Fruit fly (Drosophila melanogaster): ENCODE data around the gene Gtpx.
A peak's percentile ranks its signal among the peaks of the same experiment; 100 is the strongest.

Gtpx gene

dm6 chr3L:3304740-3305139 is 21.3 kb upstream of the Gtpx start:
- TF ChIP-seq D1 (tag; optimal IDR thresholded peaks at IDR 0.05) (no peak), EcR (GFP tag; optimal IDR thresholded peaks at IDR 0.05) (peak; percentile 85), fd96Ca (GFP tag; IDR thresholded peaks at IDR 0.05) (no peak), CG32121 (GFP tag; IDR thresholded peaks at IDR 0.05) (no peak), CG9948 (tag; optimal IDR thresholded peaks at IDR 0.05) (no peak), CG13204 (GFP tag; optimal IDR thresholded peaks at IDR 0.05) (no peak), CG15710 (tag; optimal IDR thresholded peaks at IDR 0.05) (no peak), Ets98B (GFP tag; IDR thresholded peaks at IDR 0.05) (no peak)

- TF ChIP-seq CG10348 (GFP tag; IDR thresholded peaks at IDR 0.05) (no peak), CG13204 (GFP tag; optimal IDR thresholded peaks at IDR 0.05) (no peak), CG14655 (GFP tag; optimal IDR thresholded peaks at IDR 0.05) (no peak), CG17806 (tag; optimal IDR thresholded peaks at IDR 0.05) (no peak), gl (tag; optimal IDR thresholded peaks at IDR 0.05) (no peak), Pif1A (GFP tag; optimal IDR thresholded peaks at IDR 0.05) (no peak), Snoo (tag; optimal IDR thresholded peaks at IDR 0.05) (no peak), CG4496 (GFP tag; IDR thresholded peaks at IDR 0.05) (no peak), CG34367 (tag; optimal IDR thresholded peaks at IDR 0.05) (no peak), Ets98B (GFP tag; IDR thresholded peaks at IDR 0.05) (no peak), CG12605 (GFP tag; IDR thresholded peaks at IDR 0.05) (no peak), CG32121 (GFP tag; IDR thresholded peaks at IDR 0.05) (no peak), CG15710 (tag; optimal IDR thresholded peaks at IDR 0.05) (no peak), CG9948 (tag; optimal IDR thresholded peaks at IDR 0.05) (no peak), Pif1B (GFP tag; optimal IDR thresholded peaks at IDR 0.05) (no peak), rn (GFP tag; IDR thresholded peaks at IDR 0.05) (no peak), CG8159 (tag; optimal IDR thresholded peaks at IDR 0.05) (no peak), EcR (GFP tag; optimal IDR thresholded peaks at IDR 0.05) (no peak), fd96Ca (GFP tag; IDR thresholded peaks at IDR 0.05) (no peak)
Measured at dm6 chr3L:3305430-3305829, 20.6 kb upstream of the Gtpx start.

dm6 chr3L:3306515-3306914 is 19.6 kb upstream of the Gtpx start:
- TF ChIP-seq Pif1A (GFP tag; optimal IDR thresholded peaks at IDR 0.05): no peak
- no peak for TF ChIP-seq CG10348 (GFP tag; IDR thresholded peaks at IDR 0.05)
- no peak for TF ChIP-seq CG14655 (GFP tag; optimal IDR thresholded peaks at IDR 0.05)
- TF ChIP-seq Ets98B (GFP tag; IDR thresholded peaks at IDR 0.05): no peak
- no peak for TF ChIP-seq CG8301 (tag; optimal IDR thresholded peaks at IDR 0.05)
- no peak for TF ChIP-seq EcR (GFP tag; optimal IDR thresholded peaks at IDR 0.05)
- no peak for TF ChIP-seq CG13204 (GFP tag; optimal IDR thresholded peaks at IDR 0.05)
- no peak for TF ChIP-seq gl (tag; optimal IDR thresholded peaks at IDR 0.05)

- 0 out of 3 replicates have a peak, but pooled peaks have one; percentile 28 for TF ChIP-seq CG4496 (GFP tag; IDR thresholded peaks at IDR 0.05)
- no peak for TF ChIP-seq CG9948 (tag; optimal IDR thresholded peaks at IDR 0.05)
Measured at dm6 chr3L:3307593-3307992, 18.5 kb upstream of the Gtpx start.

- TF ChIP-seq Snoo (tag; optimal IDR thresholded peaks at IDR 0.05) (no peak), gl (tag; optimal IDR thresholded peaks at IDR 0.05) (no peak), CG34367 (tag; optimal IDR thresholded peaks at IDR 0.05) (no peak)
Measured at dm6 chr3L:3308676-3309613, 17.1 kb upstream of the Gtpx start.

- TF ChIP-seq CG4496 (GFP tag; IDR thresholded peaks at IDR 0.05) (no peak), Snoo (tag; optimal IDR thresholded peaks at IDR 0.05) (no peak), Pif1A (GFP tag; optimal IDR thresholded peaks at IDR 0.05) (no peak), Pif1B (GFP tag; optimal IDR thresholded peaks at IDR 0.05) (no peak), CG8159 (tag; optimal IDR thresholded peaks at IDR 0.05) (no peak), rn (GFP tag; IDR thresholded peaks at IDR 0.05) (no peak), fd96Ca (GFP tag; IDR thresholded peaks at IDR 0.05) (no peak), gl (tag; optimal IDR thresholded peaks at IDR 0.05) (no peak), CG14655 (GFP tag; optimal IDR thresholded peaks at IDR 0.05) (no peak), EcR (GFP tag; optimal IDR thresholded peaks at IDR 0.05) (no peak)
Measured at dm6 chr3L:3314049-3314448, 12.0 kb upstream of the Gtpx start, which contains the start of gene Drsl2. Gene Drsl2 (plus strand): TSS chr3L:3314349.

dm6 chr3L:3314696-3315095 is 11.4 kb upstream of the Gtpx start, which contains the start of gene Drsl3:
Gene Drsl3 (plus strand): TSS chr3L:3314996.
- no peak for TF ChIP-seq CG10348 (GFP tag; IDR thresholded peaks at IDR 0.05)
- TF ChIP-seq CG34367 (tag; optimal IDR thresholded peaks at IDR 0.05): no peak
- no peak for TF ChIP-seq CG8159 (tag; optimal IDR thresholded peaks at IDR 0.05)
- no peak for TF ChIP-seq D1 (tag; optimal IDR thresholded peaks at IDR 0.05)
- no peak for TF ChIP-seq CG12605 (GFP tag; IDR thresholded peaks at IDR 0.05)
- TF ChIP-seq CG8301 (tag; optimal IDR thresholded peaks at IDR 0.05): no peak
- TF ChIP-seq CG15710 (tag; optimal IDR thresholded peaks at IDR 0.05): no peak
- no peak for TF ChIP-seq EcR (GFP tag; optimal IDR thresholded peaks at IDR 0.05)
- TF ChIP-seq CG13204 (GFP tag; optimal IDR thresholded peaks at IDR 0.05): no peak
- TF ChIP-seq CG17806 (tag; optimal IDR thresholded peaks at IDR 0.05): no peak
- no peak for TF ChIP-seq gl (tag; optimal IDR thresholded peaks at IDR 0.05)
- no peak for TF ChIP-seq fd96Ca (GFP tag; IDR thresholded peaks at IDR 0.05)
- TF ChIP-seq Pif1B (GFP tag; optimal IDR thresholded peaks at IDR 0.05): no peak
- TF ChIP-seq Pif1A (GFP tag; optimal IDR thresholded peaks at IDR 0.05): no peak
- no peak for TF ChIP-seq Ets98B (GFP tag; IDR thresholded peaks at IDR 0.05)
- no peak for TF ChIP-seq CG14655 (GFP tag; optimal IDR thresholded peaks at IDR 0.05)
